Worm (Caenorhabditis elegans) whole organism, midembryonic: ENCODE data around the gene T04A8.18.
A peak's percentile ranks its signal among the peaks of the same experiment; 100 is the strongest.

Experiments
- T22C8.4 ChIP-seq: fragments of 200-800 bp; sonication (Bioruptor generic); IDR thresholded peaks from 2 replicates; pipeline ENCODE4 v1.3.6; 2022; ENCODE audit warnings: missing genetic modification characterization, missing compliant biosample characterization
- cog-1 ChIP-seq: sonication (generic microtip); optimal IDR thresholded peaks from 2 replicates; lab custom pipeline; 2016; ENCODE audit warnings: missing genetic modification characterization, missing compliant biosample characterization
- flt-1 ChIP-seq: fragments of 200-800 bp; sonication (Bioruptor generic); IDR thresholded peaks from 2 replicates; pipeline ENCODE4 v1.3.6; 2022; ENCODE audit warnings: missing genetic modification characterization, missing compliant biosample characterization
- klf-2 ChIP-seq: fragments of 200-800 bp; sonication (Bioruptor generic); conservative IDR thresholded peaks from 2 replicates; pipeline ENCODE4 v1.3.6; 2022; ENCODE audit warnings: missing genetic modification reagents, missing genetic modification characterization, missing compliant biosample characterization
- med-1 ChIP-seq: sonication (generic microtip); optimal IDR thresholded peaks from 2 replicates; lab custom pipeline; 2017; ENCODE audit warnings: missing genetic modification characterization, mild to moderate bottlenecking, missing compliant biosample characterization, antibody characterized with exemption, missing genetic modification reagents; ENCODE audit not compliant: insufficient read depth
- ref-1 ChIP-seq: fragments of 200-800 bp; sonication (Bioruptor generic); conservative IDR thresholded peaks from 2 replicates; pipeline ENCODE4 v1.3.6; 2022; ENCODE audit warnings: missing genetic modification reagents, missing genetic modification characterization, missing compliant biosample characterization
- tab-1 ChIP-seq: fragments of 200-800 bp; sonication (Bioruptor generic); IDR thresholded peaks from 2 replicates; pipeline ENCODE4 v1.3.6; 2022; ENCODE audit warnings: missing genetic modification characterization, missing compliant biosample characterization
- ztf-23 ChIP-seq: fragments of 200-800 bp; sonication (Bioruptor generic); IDR thresholded peaks from 2 replicates; pipeline ENCODE4 v1.3.6; 2022; ENCODE audit warnings: missing genetic modification reagents, missing genetic modification characterization, missing compliant biosample characterization
- ztf-29 ChIP-seq: fragments of 200-800 bp; sonication (Bioruptor generic); IDR thresholded peaks from 2 replicates; pipeline ENCODE4 v1.3.6; 2022; ENCODE audit warnings: missing genetic modification reagents, missing genetic modification characterization, missing compliant biosample characterization

Gene T04A8.18

ce11 chrIII:4687134-4687533 lies 21.9 kb upstream of the T04A8.18 start:
- TF ChIP-seq tab-1 (no peak), ztf-23 (GFP tag; lab: Robert Waterston, UW) (no peak)

ce11 chrIII:4688356-4688755 lies 20.7 kb upstream of the T04A8.18 start, which contains the start of gene tag-243:
Gene tag-243, minus strand, starts transcription at chrIII:4688456.
- TF ChIP-seq ztf-23 (GFP tag; lab: Robert Waterston, UW) (no peak), T22C8.4 (GFP tag; lab: Robert Waterston, UW) (no peak), ztf-29 (no peak), klf-2 (GFP tag; lab: Robert Waterston, UW) (0 out of 2 replicates have a peak, but pooled peaks have one; percentile 24)

- no peak for TF ChIP-seq ref-1 (GFP tag; lab: Robert Waterston, UW)
- TF ChIP-seq ztf-23 (GFP tag; lab: Robert Waterston, UW) = no peak
- no peak for TF ChIP-seq klf-2 (GFP tag; lab: Robert Waterston, UW)
- TF ChIP-seq cog-1 (tag; lab: Kevin White, UChicago) = no peak
- no peak for TF ChIP-seq T22C8.4 (GFP tag; lab: Robert Waterston, UW)
- TF ChIP-seq flt-1 (GFP tag; lab: Robert Waterston, UW) = no peak
- TF ChIP-seq ztf-29 = no peak
- TF ChIP-seq tab-1 = no peak
- TF ChIP-seq med-1 = no peak
Measured at ce11 chrIII:4688965-4689364, 20.0 kb upstream of the T04A8.18 start, which contains the start of gene ppat-1. Gene ppat-1, plus strand, starts transcription at chrIII:4689280.

- TF ChIP-seq ztf-29 (peak; percentile 78; the same call in 1 of the 2 replicates), tab-1 (peak; percentile 93), T22C8.4 (GFP tag; lab: Robert Waterston, UW) (peak; percentile 81), cog-1 (tag; lab: Kevin White, UChicago) (peak; percentile 55), ref-1 (GFP tag; lab: Robert Waterston, UW) (peak; percentile 73), ztf-23 (GFP tag; lab: Robert Waterston, UW) (peak; percentile 89), med-1 (peak; percentile 33), klf-2 (GFP tag; lab: Robert Waterston, UW) (0 out of 2 replicates have a peak, but pooled peaks have one; percentile 53), flt-1 (GFP tag; lab: Robert Waterston, UW) (peak; percentile 91)
Measured at ce11 chrIII:4689595-4689994, 19.4 kb upstream of the T04A8.18 start.

ce11 chrIII:4693281-4693680 lies 15.7 kb upstream of the T04A8.18 start, which contains the start of gene nifk-1:
Gene nifk-1, minus strand, starts transcription at chrIII:4693307.
- no peak for TF ChIP-seq T22C8.4 (GFP tag; lab: Robert Waterston, UW)
- no peak for TF ChIP-seq med-1
- peak; percentile 50; the same call in 1 of the 2 replicates for TF ChIP-seq ztf-23 (GFP tag; lab: Robert Waterston, UW)

- TF ChIP-seq ref-1 (GFP tag; lab: Robert Waterston, UW) (no peak), tab-1 (no peak), cog-1 (tag; lab: Kevin White, UChicago) (no peak), med-1 (no peak), T22C8.4 (GFP tag; lab: Robert Waterston, UW) (no peak), ztf-23 (GFP tag; lab: Robert Waterston, UW) (no peak), flt-1 (GFP tag; lab: Robert Waterston, UW) (no peak), klf-2 (GFP tag; lab: Robert Waterston, UW) (no peak), ztf-29 (no peak)
Measured at ce11 chrIII:4693695-4694094, 15.3 kb upstream of the T04A8.18 start, which contains the start of gene T04A8.8. Gene T04A8.8, plus strand, starts transcription at chrIII:4693995.

ce11 chrIII:4695057-4695456 lies 14.0 kb upstream of the T04A8.18 start, which contains the start of gene T04A8.7:
Gene T04A8.7, plus strand, starts transcription at chrIII:4695357.
- no peak for TF ChIP-seq tab-1
- no peak for TF ChIP-seq ref-1 (GFP tag; lab: Robert Waterston, UW)
- TF ChIP-seq med-1 = no peak
- no peak for TF ChIP-seq T22C8.4 (GFP tag; lab: Robert Waterston, UW)
- no peak for TF ChIP-seq klf-2 (GFP tag; lab: Robert Waterston, UW)
- TF ChIP-seq ztf-29 = no peak
- no peak for TF ChIP-seq cog-1 (tag; lab: Kevin White, UChicago)
- TF ChIP-seq ztf-23 (GFP tag; lab: Robert Waterston, UW) = no peak
- TF ChIP-seq flt-1 (GFP tag; lab: Robert Waterston, UW) = no peak

ce11 chrIII:4696903-4697302 lies 12.1 kb upstream of the T04A8.18 start:
- no peak for TF ChIP-seq tab-1
- TF ChIP-seq ztf-29 = no peak

- TF ChIP-seq med-1 (no peak), klf-2 (GFP tag; lab: Robert Waterston, UW) (no peak), T22C8.4 (GFP tag; lab: Robert Waterston, UW) (no peak), ztf-29 (no peak), tab-1 (no peak), flt-1 (GFP tag; lab: Robert Waterston, UW) (no peak), cog-1 (tag; lab: Kevin White, UChicago) (no peak), ref-1 (GFP tag; lab: Robert Waterston, UW) (no peak), ztf-23 (GFP tag; lab: Robert Waterston, UW) (no peak)
Measured at ce11 chrIII:4697819-4698218, 11.2 kb upstream of the T04A8.18 start, which contains the start of gene dnj-18. Gene dnj-18, plus strand, starts transcription at chrIII:4698119.

ce11 chrIII:4699922-4700321 lies 9.1 kb upstream of the T04A8.18 start, which contains the start of gene sel-13:
Gene sel-13, minus strand, starts transcription at chrIII:4700224.
- TF ChIP-seq klf-2 (GFP tag; lab: Robert Waterston, UW) (no peak), tab-1 (no peak), cog-1 (tag; lab: Kevin White, UChicago) (no peak), ztf-23 (GFP tag; lab: Robert Waterston, UW) (no peak), ztf-29 (no peak), med-1 (no peak), T22C8.4 (GFP tag; lab: Robert Waterston, UW) (no peak), flt-1 (GFP tag; lab: Robert Waterston, UW) (no peak), ref-1 (GFP tag; lab: Robert Waterston, UW) (no peak)
